Worm (Caenorhabditis elegans): Measurements from ENCODE around the gene T26C5.2.

T26C5.2 gene

ce11 chrII:9282787-9283186, 49.8 kb downstream of the T26C5.2 start:
- TF ChIP-seq gmeb-2 (tag; optimal IDR thresholded peaks at IDR 0.05) (no peak), ztf-16 (tag; optimal IDR thresholded peaks at IDR 0.05) (no peak), hlh-8 (tag; optimal IDR thresholded peaks at IDR 0.05) (no peak), tbx-7 (tag; optimal IDR thresholded peaks at IDR 0.05) (no peak), ceh-48 (tag; optimal IDR thresholded peaks at IDR 0.05) (peak; percentile 85), lim-6 (tag; optimal IDR thresholded peaks at IDR 0.05) (no peak), ceh-2 (tag; optimal IDR thresholded peaks at IDR 0.05) (peak; percentile 49), C38D4.7 (GFP tag; optimal IDR thresholded peaks at IDR 0.05) (no peak), K02D7.2 (tag; optimal IDR thresholded peaks at IDR 0.05) (no peak), fkh-6 (tag; optimal IDR thresholded peaks at IDR 0.05) (no peak), npax-4 (tag; optimal IDR thresholded peaks at IDR 0.05) (no peak), T23F11.4 (GFP tag; optimal IDR thresholded peaks at IDR 0.05) (no peak), pax-1 (tag; optimal IDR thresholded peaks at IDR 0.05) (peak; percentile 18), ttx-3 (tag; optimal IDR thresholded peaks at IDR 0.05) (peak; percentile 10), ahr-1 (tag; optimal IDR thresholded peaks at IDR 0.05) (no peak), ceh-45 (GFP tag; IDR thresholded peaks at IDR 0.05) (no peak), sdc-2 (tag; optimal IDR thresholded peaks at IDR 0.05) (no peak), unc-3 (GFP tag; conservative IDR thresholded peaks at IDR 0.05) (no peak), unc-3 (tag; optimal IDR thresholded peaks at IDR 0.05) (peak; percentile 0), sox-4 (tag; optimal IDR thresholded peaks at IDR 0.05) (no peak), hlh-13 (GFP tag; optimal IDR thresholded peaks at IDR 0.05) (no peak), elt-4 (tag; optimal IDR thresholded peaks at IDR 0.05) (no peak), eyg-1 (tag; optimal IDR thresholded peaks at IDR 0.05) (no peak), syd-9 (tag; optimal IDR thresholded peaks at IDR 0.05) (peak; percentile 26), odd-2 (tag; optimal IDR thresholded peaks at IDR 0.05) (no peak), unc-42 (tag; optimal IDR thresholded peaks at IDR 0.05) (peak; percentile 56), Y22D7AL.16 (tag; optimal IDR thresholded peaks at IDR 0.05) (no peak), zip-5 (tag; optimal IDR thresholded peaks at IDR 0.05) (no peak), hlh-15 (tag; optimal IDR thresholded peaks at IDR 0.05) (no peak), ref-2 (tag; optimal IDR thresholded peaks at IDR 0.05) (peak; percentile 67), K09A11.1 (tag; optimal IDR thresholded peaks at IDR 0.05; ENCODE audit: insufficient read depth) (peak; percentile 47), dmd-4 (tag; optimal IDR thresholded peaks at IDR 0.05; ENCODE audit: borderline replicate concordance) (no peak), ceh-22 (tag; optimal IDR thresholded peaks at IDR 0.05) (no peak), lin-11 (tag; optimal IDR thresholded peaks at IDR 0.05) (no peak), pha-2 (tag; optimal IDR thresholded peaks at IDR 0.05) (no peak), che-1 (tag; optimal IDR thresholded peaks at IDR 0.05) (no peak), elt-2 (tag; optimal IDR thresholded peaks at IDR 0.05) (peak; percentile 25), F13H6.1 (tag; optimal IDR thresholded peaks at IDR 0.05) (peak; percentile 55), rnt-1 (tag; optimal IDR thresholded peaks at IDR 0.05) (peak; percentile 55), ceh-18 (tag; optimal IDR thresholded peaks at IDR 0.05) (peak; percentile 88), ceh-30 (tag; optimal IDR thresholded peaks at IDR 0.05) (peak; percentile 86), madf-2 (tag; optimal IDR thresholded peaks at IDR 0.05) (no peak), tbx-2 (tag; optimal IDR thresholded peaks at IDR 0.05) (peak; percentile 84), ceh-24 (tag; optimal IDR thresholded peaks at IDR 0.05) (no peak), ceh-31 (tag; optimal IDR thresholded peaks at IDR 0.05) (peak; percentile 91), hlh-6 (tag; optimal IDR thresholded peaks at IDR 0.05) (no peak), nhr-232 (tag; optimal IDR thresholded peaks at IDR 0.05) (no peak), ets-4 (tag; optimal IDR thresholded peaks at IDR 0.05) (peak; percentile 37), hlh-30 (tag; optimal IDR thresholded peaks at IDR 0.05; ENCODE audit: insufficient read depth) (peak; percentile 83), pat-9 (tag; optimal IDR thresholded peaks at IDR 0.05) (no peak), fax-1 (tag; optimal IDR thresholded peaks at IDR 0.05) (peak; percentile 11), nfya-1 (tag; optimal IDR thresholded peaks at IDR 0.05) (peak; percentile 93), ceh-19 (GFP tag; optimal IDR thresholded peaks at IDR 0.05) (peak; percentile 28), C08G9.2 (tag; optimal IDR thresholded peaks at IDR 0.05) (no peak)
